Fruit fly (Drosophila melanogaster) whole organism, wandering third instar larva: ENCODE measurements around the gene Rbp1-like.
A peak's percentile ranks its signal among the peaks of the same experiment; 100 is the strongest.

Experiments
- h ChIP-seq: fragments of 200-800 bp; sonication (Bioruptor generic); optimal IDR thresholded peaks from 3 replicates; lab custom pipeline; 2016; ENCODE audit warnings: missing biosample characterization, mild to moderate bottlenecking, missing genetic modification characterization
- sage ChIP-seq: fragments of 200-800 bp; sonication (Bioruptor generic); optimal IDR thresholded peaks from 2 replicates; lab custom pipeline; 2016; ENCODE audit warnings: missing biosample characterization, mild to moderate bottlenecking, missing genetic modification characterization
- woc ChIP-seq: sonication (Bioruptor generic); optimal IDR thresholded peaks from 2 replicates; lab custom pipeline; 2016; ENCODE audit warnings: missing biosample characterization, mild to moderate bottlenecking, missing genetic modification characterization

DNA sequence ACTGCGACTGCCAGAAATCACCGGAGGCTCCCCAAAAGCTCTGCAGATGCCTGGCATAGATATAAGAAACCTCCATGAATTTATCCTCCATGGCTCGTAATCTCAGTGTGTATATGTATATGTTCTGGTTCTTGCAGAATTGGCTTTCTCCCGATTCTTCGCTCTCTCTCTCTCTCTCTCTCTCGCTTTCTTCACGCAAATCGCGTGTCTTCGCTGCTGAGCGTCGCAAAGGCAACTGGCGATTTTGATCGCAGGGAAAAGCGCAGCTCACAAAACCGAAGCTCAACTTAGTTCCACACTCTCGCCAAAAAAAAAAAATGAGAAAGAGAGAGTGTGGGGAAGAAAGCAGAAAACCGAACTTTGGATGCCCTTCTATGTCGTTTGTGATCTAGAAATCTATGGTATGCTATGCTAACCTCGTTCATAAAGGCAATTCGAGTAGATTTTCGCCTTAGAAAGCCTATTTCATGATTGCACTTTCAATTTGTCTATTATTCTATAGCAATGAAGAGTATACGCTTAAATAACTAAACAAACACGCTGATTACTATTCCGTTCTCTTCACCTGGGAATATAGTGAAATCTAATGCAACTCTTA is 26.8 kb upstream of the Rbp1-like start:
- TF ChIP-seq h (GFP tag; lab: Kevin White, UChicago), result no peak
- TF ChIP-seq sage (GFP tag; lab: Kevin White, UChicago), result no peak
- peak; percentile 74 for TF ChIP-seq woc (GFP tag; lab: Kevin White, UChicago)
